Worm (Caenorhabditis elegans) whole organism, L1 larva: ENCODE results near the gene Y38F2AL.12.

ENCODE experiments used
- C04F5.9 ChIP-seq: sonication (generic microtip); optimal IDR thresholded peaks from 2 replicates; lab custom pipeline; 2016; ENCODE audit warnings: missing genetic modification characterization, missing compliant biosample characterization
- C16A3.4 ChIP-seq: fragments of 150-350 bp; optimal IDR thresholded peaks from 2 replicates; lab custom pipeline; 2014; ENCODE audit warnings: missing biosample characterization, missing genetic modification characterization
- F16B12.6 ChIP-seq: fragments of 150-350 bp; optimal IDR thresholded peaks from 2 replicates; lab custom pipeline; 2014; ENCODE audit warnings: missing biosample characterization, missing genetic modification characterization
- aly-2 ChIP-seq: fragments of 150-350 bp; optimal IDR thresholded peaks from 2 replicates; lab custom pipeline; 2014; ENCODE audit warnings: missing biosample characterization, missing genetic modification characterization
- ama-1 ChIP-seq: fragments of 150-350 bp; optimal IDR thresholded peaks from 2 replicates; lab custom pipeline; 2014
- ceh-8 ChIP-seq: fragments of 200-800 bp; sonication (Bioruptor generic); optimal IDR thresholded peaks from 2 replicates; lab custom pipeline; 2018; ENCODE audit warnings: mild to moderate bottlenecking, missing genetic modification characterization, moderate library complexity, missing compliant biosample characterization
- ceh-88 ChIP-seq: fragments of 200-800 bp; sonication (Bioruptor generic); IDR thresholded peaks from 2 replicates; pipeline ENCODE4 v1.3.6; 2022; ENCODE audit warnings: missing genetic modification characterization, missing compliant biosample characterization
- dpl-1 ChIP-seq, 3 experiments: fragments of 150-350 bp in 2 of 3; sonication (generic microtip) in 1 of 3; optimal IDR thresholded peaks; 2 replicates each; lab custom pipeline; 2014 to 2017; ENCODE audit warnings: missing biosample characterization in 3 of 3, missing genetic modification characterization in 3 of 3, missing genetic modification reagents in 3 of 3
- efl-1 ChIP-seq, 4 experiments: fragments of 150-350 bp; optimal IDR thresholded peaks in 3 of 4; peaks in 1 of 4; 1 replicate in 1 of 4; 2 replicates in 3 of 4; lab custom pipeline; 2014; ENCODE audit warnings: missing biosample characterization in 2 of 4, missing genetic modification characterization in 2 of 4, missing genetic modification reagents in 2 of 4
- efl-3 ChIP-seq: fragments of 200-800 bp; sonication (Bioruptor generic); optimal IDR thresholded peaks from 2 replicates; lab custom pipeline; 2018; ENCODE audit warnings: mild to moderate bottlenecking, missing genetic modification characterization, missing compliant biosample characterization
- egl-13 ChIP-seq: sonication (generic microtip); optimal IDR thresholded peaks from 2 replicates; lab custom pipeline; 2016; ENCODE audit warnings: missing genotype, missing genetic modification reagents, missing genetic modification characterization, missing compliant biosample characterization
- elt-2 ChIP-seq: sonication (generic microtip); optimal IDR thresholded peaks from 2 replicates; lab custom pipeline; 2016; ENCODE audit warnings: missing genetic modification characterization, mild to moderate bottlenecking, inconsistent platforms, missing compliant biosample characterization, missing genetic modification reagents
- elt-3 ChIP-seq, 6 experiments: fragments of 150-350 bp in 1 of 6; sonication (generic microtip); optimal IDR thresholded peaks; 2 replicates each; lab custom pipeline; 2017 to 2018; ENCODE audit warnings: missing biosample characterization in 6 of 6, missing genetic modification characterization in 6 of 6, inconsistent platforms in 1 of 6
- fkh-10 ChIP-seq: sonication (generic microtip); optimal IDR thresholded peaks from 2 replicates; lab custom pipeline; 2017; ENCODE audit warnings: missing biosample characterization, missing genetic modification reagents, missing genetic modification characterization
- fkh-4 ChIP-seq: sonication (generic microtip); optimal IDR thresholded peaks from 2 replicates; lab custom pipeline; 2016; ENCODE audit warnings: missing compliant biosample characterization, missing genetic modification characterization, borderline replicate concordance
- fkh-8 ChIP-seq: sonication (generic microtip); optimal IDR thresholded peaks from 2 replicates; lab custom pipeline; 2016; ENCODE audit warnings: mild to moderate bottlenecking, missing genetic modification characterization, missing compliant biosample characterization
- fos-1 ChIP-seq: fragments of 150-350 bp; optimal IDR thresholded peaks from 2 replicates; lab custom pipeline; 2014; ENCODE audit warnings: missing biosample characterization, missing genetic modification characterization
- grh-1 ChIP-seq: fragments of 200-800 bp; sonication (Bioruptor generic); IDR thresholded peaks from 2 replicates; pipeline ENCODE4 v1.3.6; 2022; ENCODE audit warnings: missing genetic modification reagents, missing genetic modification characterization, missing compliant biosample characterization
- isw-1 ChIP-seq: fragments of 200-800 bp; sonication (Bioruptor generic); IDR thresholded peaks from 2 replicates; pipeline ENCODE4 v1.3.6; 2022; ENCODE audit warnings: missing genetic modification characterization, missing compliant biosample characterization
- lin-13 ChIP-seq: fragments of 150-350 bp; optimal IDR thresholded peaks from 2 replicates; lab custom pipeline; 2014; ENCODE audit warnings: missing biosample characterization, missing genetic modification reagents, missing genetic modification characterization
- lin-15B ChIP-seq: fragments of 150-350 bp; sonication (generic microtip); optimal IDR thresholded peaks from 3 replicates; lab custom pipeline; 2014; ENCODE audit warnings: missing biosample characterization, missing genetic modification characterization
- lin-35 ChIP-seq, 2 experiments: fragments of 150-350 bp; optimal IDR thresholded peaks; 2 replicates each; lab custom pipeline; 2014; ENCODE audit warnings: missing biosample characterization in 2 of 2, missing genetic modification characterization in 2 of 2, missing genetic modification reagents in 2 of 2
- lin-39 ChIP-seq: fragments of 150-350 bp; optimal IDR thresholded peaks from 2 replicates; lab custom pipeline; 2014; ENCODE audit warnings: missing biosample characterization, missing genetic modification reagents, missing genetic modification characterization
- lsy-2 ChIP-seq, 2 experiments: fragments of 150-350 bp; optimal IDR thresholded peaks; 2 replicates each; lab custom pipeline; 2014; ENCODE audit warnings: missing biosample characterization in 2 of 2, missing genetic modification characterization in 2 of 2
- mep-1 ChIP-seq: fragments of 150-350 bp; optimal IDR thresholded peaks from 2 replicates; lab custom pipeline; 2014; ENCODE audit warnings: missing biosample characterization, missing genetic modification characterization
- nhr-11 ChIP-seq: fragments of 150-350 bp; optimal IDR thresholded peaks from 2 replicates; lab custom pipeline; 2014; ENCODE audit warnings: missing biosample characterization, missing genetic modification characterization
- nhr-20 ChIP-seq: sonication (generic microtip); optimal IDR thresholded peaks from 2 replicates; lab custom pipeline; 2016; ENCODE audit warnings: mild to moderate bottlenecking, missing genetic modification characterization, missing compliant biosample characterization
- nhr-28 ChIP-seq: fragments of 150-350 bp; optimal IDR thresholded peaks from 2 replicates; lab custom pipeline; 2014; ENCODE audit warnings: missing biosample characterization, missing genetic modification characterization
- nhr-47 ChIP-seq: sonication (generic microtip); optimal IDR thresholded peaks from 2 replicates; lab custom pipeline; 2016; ENCODE audit warnings: mild to moderate bottlenecking, missing genetic modification characterization, moderate library complexity, missing compliant biosample characterization
- nhr-84 ChIP-seq: sonication (generic microtip); optimal IDR thresholded peaks from 2 replicates; lab custom pipeline; 2017; ENCODE audit warnings: missing biosample characterization, missing genetic modification characterization
- nhr-85 ChIP-seq: sonication (generic microtip); peaks from one replicate; lab custom pipeline; 2016; ENCODE audit warnings: missing genetic modification characterization, inconsistent platforms, missing compliant biosample characterization
- nhr-90 ChIP-seq: sonication (generic microtip); optimal IDR thresholded peaks from 2 replicates; lab custom pipeline; 2016; ENCODE audit warnings: mild to moderate bottlenecking, missing genetic modification characterization, missing compliant biosample characterization; ENCODE audit not compliant: poor library complexity
- pqm-1 ChIP-seq: sonication (generic microtip); optimal IDR thresholded peaks from 3 replicates; lab custom pipeline; 2017; ENCODE audit warnings: missing biosample characterization, missing genetic modification characterization
- skn-1 ChIP-seq: fragments of 150-350 bp; optimal IDR thresholded peaks from 2 replicates; lab custom pipeline; 2014; ENCODE audit warnings: missing biosample characterization, missing genetic modification characterization
- snu-23 ChIP-seq: sonication (generic microtip); optimal IDR thresholded peaks from 2 replicates; lab custom pipeline; 2016; ENCODE audit warnings: missing genetic modification characterization, missing compliant biosample characterization
- sox-4 ChIP-seq: sonication (generic microtip); optimal IDR thresholded peaks from 2 replicates; lab custom pipeline; 2016; ENCODE audit warnings: missing genetic modification characterization, missing compliant biosample characterization
- swsn-7 ChIP-seq: sonication (generic microtip); optimal IDR thresholded peaks from 2 replicates; lab custom pipeline; 2016; ENCODE audit warnings: missing genetic modification characterization, missing compliant biosample characterization
- tbx-2 ChIP-seq: sonication (generic microtip); optimal IDR thresholded peaks from 2 replicates; lab custom pipeline; 2016; ENCODE audit warnings: missing genetic modification characterization, missing compliant biosample characterization
- tlp-1 ChIP-seq: fragments of 150-350 bp; optimal IDR thresholded peaks from 2 replicates; lab custom pipeline; 2014; ENCODE audit warnings: missing biosample characterization, missing genetic modification characterization
- unc-130 ChIP-seq: fragments of 150-350 bp; optimal IDR thresholded peaks from 2 replicates; lab custom pipeline; 2017; ENCODE audit warnings: missing biosample characterization, missing genetic modification characterization, inconsistent platforms
- unc-62 ChIP-seq: fragments of 150-350 bp; optimal IDR thresholded peaks from 2 replicates; lab custom pipeline; 2014; ENCODE audit warnings: missing biosample characterization, missing genetic modification reagents, missing genetic modification characterization
- unc-86 ChIP-seq: sonication (generic microtip); optimal IDR thresholded peaks from 2 replicates; lab custom pipeline; 2016; ENCODE audit warnings: missing genetic modification characterization, missing compliant biosample characterization
- xbp-1 ChIP-seq: sonication (generic microtip); optimal IDR thresholded peaks from 2 replicates; lab custom pipeline; 2016; ENCODE audit warnings: missing genetic modification characterization, missing compliant biosample characterization
- zip-4 ChIP-seq: fragments of 200-800 bp; sonication (Bioruptor generic); optimal IDR thresholded peaks from 2 replicates; lab custom pipeline; 2018; ENCODE audit warnings: mild to moderate bottlenecking, missing genetic modification characterization, moderate library complexity, missing compliant biosample characterization
- ztf-4 ChIP-seq: fragments of 150-350 bp; optimal IDR thresholded peaks from 2 replicates; lab custom pipeline; 2014; ENCODE audit warnings: missing biosample characterization, missing genetic modification characterization

The Y38F2AL.12 gene

ce11 chrIV:2327317-2327716, 10.9 kb downstream of the Y38F2AL.12 start:
- no peak for TF ChIP-seq mep-1
- TF ChIP-seq elt-2 (tag; lab: Kevin White, UChicago): no peak
- TF ChIP-seq nhr-84 (tag; lab: Kevin White, UChicago): no peak

ce11 chrIV:2329540-2329939, 13.2 kb downstream of the Y38F2AL.12 start, which contains the start of gene nhr-236:
Gene nhr-236 (minus strand): TSS chrIV:2329640.
- TF ChIP-seq efl-1 (optimal IDR thresholded peaks at IDR 0.05; lab: Kevin White, UChicago) (no peak), efl-1 (GFP tag; optimal IDR thresholded peaks at IDR 0.05 in 1 of 2; lab: Kevin White, UChicago) (peak in 1 of 2 experiments; percentile 40), lin-13 (GFP tag; lab: Kevin White, UChicago) (no peak)

ce11 chrIV:2334012-2334411, 17.6 kb downstream of the Y38F2AL.12 start:
- TF ChIP-seq sox-4 (tag; lab: Kevin White, UChicago): no peak
- peak; percentile 39 for TF ChIP-seq nhr-85
- no peak for TF ChIP-seq ama-1
- TF ChIP-seq nhr-28 (tag; lab: Kevin White, UChicago): no peak
- no peak for TF ChIP-seq ztf-4 (tag; lab: Kevin White, UChicago)
- no peak for TF ChIP-seq pqm-1 (tag; lab: Kevin White, UChicago)
- TF ChIP-seq lsy-2 (tag; optimal IDR thresholded peaks at IDR 0.05; lab: Kevin White, UChicago): peak; percentile 16 to 33
- TF ChIP-seq lin-13 (GFP tag; lab: Kevin White, UChicago): no peak
- TF ChIP-seq, all 84 proteins: peak for 2

- TF ChIP-seq C16A3.4 (tag; lab: Kevin White, UChicago): peak; percentile 29
- peak; percentile 79 for TF ChIP-seq tbx-2 (tag; lab: Kevin White, UChicago)
- no peak for TF ChIP-seq zip-4 (GFP tag; lab: Kevin White, UChicago)
- no peak for TF ChIP-seq snu-23 (GFP tag; lab: Kevin White, UChicago)
- TF ChIP-seq lin-39 (tag; lab: Kevin White, UChicago): peak; percentile 71
- TF ChIP-seq C04F5.9 (tag; lab: Kevin White, UChicago): peak; percentile 66
- TF ChIP-seq fkh-10 (GFP tag; lab: Kevin White, UChicago): no peak
- TF ChIP-seq fos-1 (tag; lab: Kevin White, UChicago): peak; percentile 21
- TF ChIP-seq nhr-28 (tag; lab: Kevin White, UChicago): no peak
- peak; percentile 4 for TF ChIP-seq nhr-11 (tag; lab: Kevin White, UChicago)
- peak; percentile 55 for TF ChIP-seq egl-13 (tag; lab: Kevin White, UChicago)
- peak; percentile 1 for TF ChIP-seq fkh-4
- TF ChIP-seq efl-3 (GFP tag; lab: Kevin White, UChicago): no peak
- TF ChIP-seq unc-86 (tag; lab: Kevin White, UChicago): peak; percentile 65
- TF ChIP-seq lsy-2 (tag; optimal IDR thresholded peaks at IDR 0.05; lab: Kevin White, UChicago): peak; percentile 77 to 85
- peak; percentile 3 for TF ChIP-seq lin-15B
- peak; percentile 40 to 72 (median 71) for TF ChIP-seq dpl-1 (GFP tag; optimal IDR thresholded peaks at IDR 0.05; lab: Kevin White, UChicago)
- peak; percentile 63 for TF ChIP-seq lin-35 (GFP tag; optimal IDR thresholded peaks at IDR 0.05; lab: Kevin White, UChicago)
- peak; percentile 80 for TF ChIP-seq nhr-90 (tag; lab: Kevin White, UChicago)
- TF ChIP-seq aly-2 (tag; lab: Kevin White, UChicago): no peak
- TF ChIP-seq nhr-20 (tag; lab: Kevin White, UChicago): no peak
- TF ChIP-seq grh-1: peak; percentile 30; the same call in 1 of the 2 replicates
- TF ChIP-seq skn-1 (tag; lab: Kevin White, UChicago): peak; percentile 67
- TF ChIP-seq elt-3 (tag; optimal IDR thresholded peaks at IDR 0.05; lab: Kevin White, UChicago): peak in 1 of 6 experiments; percentile 24
- TF ChIP-seq ceh-8 (GFP tag; lab: Kevin White, UChicago): peak; percentile 75
- TF ChIP-seq pqm-1 (tag; lab: Kevin White, UChicago): no peak
- TF ChIP-seq xbp-1: peak; percentile 76
- peak; percentile 42 for TF ChIP-seq F16B12.6 (tag; lab: Kevin White, UChicago)
- peak; percentile 40 to 68 for TF ChIP-seq efl-1 (optimal IDR thresholded peaks at IDR 0.05; lab: Kevin White, UChicago)
- TF ChIP-seq efl-1 (GFP tag; optimal IDR thresholded peaks at IDR 0.05 in 1 of 2; lab: Kevin White, UChicago): peak; percentile 72 to 95
- peak; percentile 38 for TF ChIP-seq unc-130
- peak; percentile 5 for TF ChIP-seq fkh-8 (tag; lab: Kevin White, UChicago)
- no peak for TF ChIP-seq tlp-1 (tag; lab: Kevin White, UChicago)
- TF ChIP-seq unc-62 (GFP tag; lab: Kevin White, UChicago): no peak
- peak; percentile 92 for TF ChIP-seq mep-1
- TF ChIP-seq nhr-47: peak; percentile 86
- TF ChIP-seq swsn-7 (tag; lab: Kevin White, UChicago): peak; percentile 79
- peak; percentile 80 for TF ChIP-seq nhr-85
- TF ChIP-seq isw-1 (GFP tag; lab: Robert Waterston, UW): peak; percentile 57
- peak; percentile 34 for TF ChIP-seq lin-13 (GFP tag; lab: Kevin White, UChicago)
- TF ChIP-seq elt-2 (tag; lab: Kevin White, UChicago): peak; percentile 36
- TF ChIP-seq ceh-88 (GFP tag; lab: Robert Waterston, UW): no peak
Observed at ce11 chrIV:2348862-2349321, 32.5 kb downstream of the Y38F2AL.12 start, which contains the start of the genes ppgn-1 and tftc-1. Gene ppgn-1 (minus strand): TSS chrIV:2348912. Gene tftc-1 (plus strand): TSS chrIV:2349271.
